Worm (Caenorhabditis elegans): ENCODE data around the gene bigr-1.
A peak's percentile ranks its signal among the peaks of the same experiment; 100 is the strongest.

- TF ChIP-seq F57A8.1 (GFP tag; optimal IDR thresholded peaks at IDR 0.05): no peak
- TF ChIP-seq lin-54 (GFP tag; optimal IDR thresholded peaks at IDR 0.05): peak; percentile 55
- TF ChIP-seq lsy-27 (tag; optimal IDR thresholded peaks at IDR 0.05; ENCODE audit: borderline replicate concordance, insufficient read depth): no peak
- no peak for TF ChIP-seq attf-3 (GFP tag; conservative IDR thresholded peaks at IDR 0.05)
- TF ChIP-seq ceh-27 (GFP tag; optimal IDR thresholded peaks at IDR 0.05): no peak
- no peak for TF ChIP-seq unc-130 (GFP tag; optimal IDR thresholded peaks at IDR 0.05)
- TF ChIP-seq gei-17 (GFP tag; optimal IDR thresholded peaks at IDR 0.05): no peak
- TF ChIP-seq F33H1.4 (GFP tag; IDR thresholded peaks at IDR 0.05): no peak
- no peak for TF ChIP-seq ZK185.1 (tag; optimal IDR thresholded peaks at IDR 0.05; ENCODE audit: poor library complexity, severe bottlenecking)
- TF ChIP-seq ztf-25 (GFP tag; IDR thresholded peaks at IDR 0.05): no peak
- TF ChIP-seq hlh-26 (GFP tag; conservative IDR thresholded peaks at IDR 0.05): no peak
Measured at ce11 chrII:11132542-11132941, 48.9 kb upstream of the bigr-1 start, which contains the start of gene F40F8.11.

All from whole organism, young adult.